Worm (Caenorhabditis elegans): ENCODE data around the gene M01H9.5.

Gene M01H9.5

DNA sequence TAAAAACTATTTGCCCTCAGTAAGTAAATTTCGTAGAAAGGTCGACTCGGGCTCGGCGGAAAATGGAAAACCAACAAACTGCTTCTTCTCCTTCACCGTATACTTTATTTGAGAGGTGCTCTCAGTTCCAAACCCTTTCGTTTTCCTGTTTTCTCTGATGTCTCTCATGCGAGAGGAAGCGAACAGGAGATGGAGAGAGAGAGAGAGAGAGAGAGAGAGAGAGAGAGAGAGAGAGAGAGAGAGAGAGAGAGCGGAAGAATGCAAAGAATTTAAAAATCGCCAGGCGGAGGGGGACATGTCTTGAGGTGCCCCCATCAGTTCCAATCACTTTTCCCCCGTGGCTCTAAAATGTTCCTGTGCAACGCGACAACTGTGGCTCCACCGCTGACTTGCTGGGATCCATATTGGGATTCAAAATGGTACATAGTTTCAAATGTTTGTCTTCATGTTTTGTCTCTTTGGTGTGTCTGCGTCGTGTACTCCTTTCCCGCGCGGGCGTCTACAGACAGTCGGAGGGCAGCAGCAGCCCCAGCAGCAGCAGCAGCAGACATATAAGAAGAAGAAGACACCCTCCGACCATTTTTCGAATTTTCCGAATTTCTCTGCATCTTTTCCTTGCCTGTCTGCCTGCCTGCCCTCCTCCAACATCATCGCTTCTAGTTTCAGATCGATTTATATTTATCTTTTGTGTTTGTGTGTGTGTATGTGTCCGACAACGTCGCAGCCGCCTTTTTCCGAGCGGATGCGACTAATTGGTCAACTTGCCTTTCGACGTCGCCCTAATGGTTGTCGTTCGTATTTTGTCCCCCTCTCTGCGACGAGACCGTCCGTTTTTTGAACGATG is 10.7 kb upstream of the M01H9.5 start, which contains the start of gene R08C7.11 (continued):
- TF ChIP-seq pbrm-1 (GFP tag; IDR thresholded peaks at IDR 0.05): no peak
- TF ChIP-seq zim-3 (tag; optimal IDR thresholded peaks at IDR 0.05): no peak
- TF ChIP-seq nfyb-1 (GFP tag; IDR thresholded peaks at IDR 0.05): no peak
- no peak for TF ChIP-seq bed-1 (GFP tag; IDR thresholded peaks at IDR 0.05)
- TF ChIP-seq F57A8.1 (GFP tag; optimal IDR thresholded peaks at IDR 0.05): no peak
- TF ChIP-seq ztf-3 (GFP tag; optimal IDR thresholded peaks at IDR 0.05): no peak
- no peak for TF ChIP-seq nhr-90 (tag; optimal IDR thresholded peaks at IDR 0.05)
- no peak for TF ChIP-seq C17E4.6 (GFP tag; IDR thresholded peaks at IDR 0.05)
- TF ChIP-seq ceh-27 (GFP tag; optimal IDR thresholded peaks at IDR 0.05): no peak
- peak; percentile 53 for TF ChIP-seq atf-7 (tag; optimal IDR thresholded peaks at IDR 0.05)
- TF ChIP-seq pha-4 (tag; optimal IDR thresholded peaks at IDR 0.05): no peak
- TF ChIP-seq F49E8.2 (tag; optimal IDR thresholded peaks at IDR 0.05; ENCODE audit: insufficient read depth): no peak
- no peak for TF ChIP-seq die-1 (tag; optimal IDR thresholded peaks at IDR 0.05)
- no peak for TF ChIP-seq K11D2.4 (GFP tag; IDR thresholded peaks at IDR 0.05)
- TF ChIP-seq snpc-1.1 (tag; optimal IDR thresholded peaks at IDR 0.05; ENCODE audit: insufficient read depth): no peak
- TF ChIP-seq lsl-1 (GFP tag; optimal IDR thresholded peaks at IDR 0.05): no peak
- TF ChIP-seq hlh-26 (GFP tag; conservative IDR thresholded peaks at IDR 0.05): no peak
- TF ChIP-seq D2030.7 (GFP tag; IDR thresholded peaks at IDR 0.05): no peak
- TF ChIP-seq efl-1 (GFP tag; optimal IDR thresholded peaks at IDR 0.05): no peak
- TF ChIP-seq B0261.1 (tag; optimal IDR thresholded peaks at IDR 0.05): no peak
- TF ChIP-seq ceh-58 (GFP tag; IDR thresholded peaks at IDR 0.05): no peak
- no peak for TF ChIP-seq repo-1 (tag; optimal IDR thresholded peaks at IDR 0.05)
- no peak for TF ChIP-seq chd-7 (tag; optimal IDR thresholded peaks at IDR 0.05)
- TF ChIP-seq Y79H2A.3 (GFP tag; conservative IDR thresholded peaks at IDR 0.05): no peak
- no peak for TF ChIP-seq fkh-3 (tag; optimal IDR thresholded peaks at IDR 0.05)
- no peak for TF ChIP-seq ztf-28 (GFP tag; IDR thresholded peaks at IDR 0.05)
- no peak for TF ChIP-seq let-607 (tag; optimal IDR thresholded peaks at IDR 0.05)

DNA sequence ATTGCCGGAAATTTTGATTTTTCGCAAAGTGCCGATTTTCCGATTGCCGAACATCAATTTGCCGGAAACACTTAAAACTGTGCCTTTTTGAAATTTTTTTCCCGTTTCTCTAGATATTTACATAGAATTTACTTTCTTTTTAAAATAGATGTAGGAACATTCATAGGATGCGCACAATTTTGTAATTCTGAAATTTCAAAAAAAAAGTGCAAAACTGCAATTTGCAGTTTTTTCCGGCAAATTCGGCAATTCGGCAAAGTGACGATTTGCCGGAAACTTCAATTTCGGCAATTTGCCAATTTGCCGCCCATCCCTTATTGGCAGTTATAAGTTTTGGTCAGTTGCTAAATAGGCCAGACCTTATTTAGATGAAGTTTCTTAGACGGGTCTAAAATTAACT is 8.6 kb upstream of the M01H9.5 start:
- TF ChIP-seq hsf-1 (GFP tag; IDR thresholded peaks at IDR 0.05) (no peak), D2030.7 (GFP tag; IDR thresholded peaks at IDR 0.05) (no peak), nhr-179 (tag; optimal IDR thresholded peaks at IDR 0.05) (no peak), rcor-1 (GFP tag; IDR thresholded peaks at IDR 0.05) (no peak), attf-3 (GFP tag; conservative IDR thresholded peaks at IDR 0.05) (no peak), aptf-2 (GFP tag; conservative IDR thresholded peaks at IDR 0.05) (no peak), ets-4 (GFP tag; optimal IDR thresholded peaks at IDR 0.05) (no peak), ztf-18 (tag; optimal IDR thresholded peaks at IDR 0.05) (no peak), bed-2 (GFP tag; IDR thresholded peaks at IDR 0.05) (no peak), B0019.2 (GFP tag; conservative IDR thresholded peaks at IDR 0.05) (no peak), T07F8.4 (tag; optimal IDR thresholded peaks at IDR 0.05) (no peak), C06A6.2 (GFP tag; conservative IDR thresholded peaks at IDR 0.05) (no peak), unc-130 (GFP tag; optimal IDR thresholded peaks at IDR 0.05) (no peak)
